Worm (Caenorhabditis elegans): ENCODE data around the gene mom-1.

- TF ChIP-seq ztf-11 (tag; optimal IDR thresholded peaks at IDR 0.05) (no peak), lin-15B (tag; optimal IDR thresholded peaks at IDR 0.05) (no peak), fkh-10 (GFP tag; optimal IDR thresholded peaks at IDR 0.05) (no peak), skn-1 (tag; optimal IDR thresholded peaks at IDR 0.05) (no peak), hif-1 (tag; optimal IDR thresholded peaks at IDR 0.05) (no peak), duxl-1 (tag; optimal IDR thresholded peaks at IDR 0.05; ENCODE audit: poor library complexity) (no peak)
Measured at ce11 chrX:6326088-6326487, 33.2 kb downstream of the mom-1 start, which contains the start of gene col-168.

All from whole organism, L4 larva.